Fruit fly (Drosophila melanogaster): Measurements from ENCODE around the gene sws.

The sws gene

DNA sequence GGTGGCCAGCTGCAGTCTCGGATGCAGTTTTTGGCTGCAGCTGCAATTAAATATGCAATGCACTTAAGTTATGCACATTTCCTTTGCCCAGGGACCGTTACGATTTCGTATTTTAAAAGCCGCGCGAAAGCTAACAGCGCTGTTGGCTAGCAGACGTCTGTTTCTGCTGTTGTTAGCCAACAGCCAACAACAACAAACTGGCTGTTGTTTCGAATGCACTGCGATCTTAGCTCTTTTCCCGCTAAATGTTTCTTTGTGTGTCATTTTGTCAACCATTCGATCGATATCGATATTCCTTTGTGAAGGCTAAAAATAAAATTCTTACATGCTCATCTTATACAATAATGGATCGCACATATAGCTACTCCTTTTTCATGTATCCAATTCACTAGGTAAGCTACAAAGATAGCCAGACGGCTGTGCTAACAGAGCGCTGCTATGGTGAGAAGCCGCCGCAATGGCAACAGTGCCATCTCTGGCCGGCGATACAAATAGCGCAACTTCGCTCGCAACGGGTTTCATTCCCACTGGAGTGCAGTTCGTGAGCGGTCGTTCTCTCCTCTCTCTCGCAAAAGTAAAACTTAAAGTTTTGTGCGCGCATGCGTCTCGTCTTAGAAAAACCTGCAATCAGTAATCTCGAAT is 1.3 kb upstream of the sws start:
- no peak for TF ChIP-seq CG5204 (GFP tag; optimal IDR thresholded peaks at IDR 0.05)
- peak; percentile 54 for TF ChIP-seq Crg-1 (GFP tag; optimal IDR thresholded peaks at IDR 0.05)
- no peak for TF ChIP-seq CG7045 (GFP tag; optimal IDR thresholded peaks at IDR 0.05)
- peak; percentile 9 for TF ChIP-seq Mnt (GFP tag; optimal IDR thresholded peaks at IDR 0.05)
- no peak for TF ChIP-seq cnc (optimal IDR thresholded peaks at IDR 0.05)
- TF ChIP-seq CG7101 (tag; optimal IDR thresholded peaks at IDR 0.05): no peak
- TF ChIP-seq Clk (GFP tag; optimal IDR thresholded peaks at IDR 0.05): no peak
- TF ChIP-seq tj (GFP tag; optimal IDR thresholded peaks at IDR 0.05): no peak
- TF ChIP-seq CG14711 (tag; optimal IDR thresholded peaks at IDR 0.05): peak; percentile 5
- TF ChIP-seq pad (GFP tag; optimal IDR thresholded peaks at IDR 0.05): peak; percentile 19
- TF ChIP-seq kay (GFP tag; ENCODE audit: borderline replicate concordance): no peak
- no peak for TF ChIP-seq CG1620 (GFP tag; optimal IDR thresholded peaks at IDR 0.05)
- no peak for TF ChIP-seq Hr96 (GFP tag; optimal IDR thresholded peaks at IDR 0.05)
- TF ChIP-seq toe (GFP tag; optimal IDR thresholded peaks at IDR 0.05): no peak
- no peak for TF ChIP-seq ovo (GFP tag; optimal IDR thresholded peaks at IDR 0.05)
- no peak for TF ChIP-seq CG12768 (GFP tag; optimal IDR thresholded peaks at IDR 0.05)
- TF ChIP-seq CG33017 (tag; optimal IDR thresholded peaks at IDR 0.05): no peak
- no peak for TF ChIP-seq cic (GFP tag; optimal IDR thresholded peaks at IDR 0.05)
- peak; percentile 58 for TF ChIP-seq bab1 (GFP tag; optimal IDR thresholded peaks at IDR 0.05)
- TF ChIP-seq CG11617 (GFP tag; optimal IDR thresholded peaks at IDR 0.05): no peak

DNA sequence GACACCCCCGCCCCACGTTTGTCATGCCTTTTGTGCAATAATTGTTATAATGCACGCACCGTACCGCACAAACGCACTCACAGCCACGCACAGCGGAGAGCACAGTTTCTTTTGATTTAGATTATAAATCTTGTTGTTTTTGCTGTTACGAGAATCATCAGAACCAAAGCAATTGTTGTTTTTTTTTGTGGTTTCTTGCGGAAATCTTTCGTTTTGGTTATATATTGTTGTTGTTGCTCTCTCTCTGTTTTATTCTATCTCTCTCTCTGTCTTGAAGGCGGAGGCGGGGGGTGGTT is 240 bp downstream of the sws start:
- peak; percentile 22 for TF ChIP-seq tj (GFP tag; optimal IDR thresholded peaks at IDR 0.05)
- peak; percentile 1 for TF ChIP-seq Mnt (GFP tag; optimal IDR thresholded peaks at IDR 0.05)
- TF ChIP-seq CG14711 (tag; optimal IDR thresholded peaks at IDR 0.05): no peak

DNA sequence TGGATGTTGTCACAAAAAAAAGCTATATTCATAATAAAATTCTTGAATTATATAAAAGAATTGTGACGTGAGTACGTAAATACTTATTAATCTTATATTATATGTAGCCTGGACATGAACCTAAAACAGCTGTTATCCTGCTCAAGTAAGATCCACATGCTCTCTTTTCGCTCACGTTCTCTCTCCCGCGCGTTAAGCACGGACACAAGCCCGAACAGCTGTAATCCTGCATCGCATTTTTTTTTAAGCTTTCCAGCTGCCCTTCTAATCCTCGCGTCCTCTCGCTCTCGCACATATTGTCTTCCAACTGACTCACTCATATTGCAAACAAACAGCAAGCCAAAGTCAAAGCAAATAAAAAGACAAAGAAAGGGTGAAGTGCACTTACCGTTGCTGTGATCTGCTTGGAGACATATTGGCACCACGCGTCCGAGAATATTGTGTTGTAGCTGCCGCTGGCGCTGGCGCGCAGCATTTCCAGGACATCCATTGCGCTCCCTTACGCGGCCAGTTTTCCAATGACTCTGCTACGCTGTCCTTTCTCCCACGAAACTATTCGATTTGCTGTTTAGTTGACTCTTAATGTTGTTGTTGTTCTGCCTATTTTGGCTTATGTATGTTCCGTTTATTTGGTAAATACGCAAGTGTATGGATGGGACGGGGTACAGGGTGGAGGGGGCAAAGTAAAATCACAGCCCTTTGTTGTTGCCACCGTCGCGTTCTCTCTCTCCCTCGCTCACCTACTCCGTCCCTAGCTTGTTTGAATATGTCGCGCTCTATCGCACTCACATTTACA is 786 bp downstream of the sws start:
- TF ChIP-seq pad (GFP tag; optimal IDR thresholded peaks at IDR 0.05) (peak; percentile 94), CG7045 (GFP tag; optimal IDR thresholded peaks at IDR 0.05) (no peak)

- no peak for TF ChIP-seq cnc (optimal IDR thresholded peaks at IDR 0.05)
- peak; percentile 26 for TF ChIP-seq CG7045 (GFP tag; optimal IDR thresholded peaks at IDR 0.05)
- no peak for TF ChIP-seq CG1620 (GFP tag; optimal IDR thresholded peaks at IDR 0.05)
- TF ChIP-seq cic (GFP tag; optimal IDR thresholded peaks at IDR 0.05): no peak
- peak; percentile 7 for TF ChIP-seq Crg-1 (GFP tag; optimal IDR thresholded peaks at IDR 0.05)
- TF ChIP-seq pad (GFP tag; optimal IDR thresholded peaks at IDR 0.05): no peak
- no peak for TF ChIP-seq Hr96 (GFP tag; optimal IDR thresholded peaks at IDR 0.05)
- no peak for TF ChIP-seq kay (GFP tag; ENCODE audit: borderline replicate concordance)
- peak; percentile 14 for TF ChIP-seq Mnt (GFP tag; optimal IDR thresholded peaks at IDR 0.05)
- TF ChIP-seq bab1 (GFP tag; optimal IDR thresholded peaks at IDR 0.05): no peak
- TF ChIP-seq tj (GFP tag; optimal IDR thresholded peaks at IDR 0.05): peak; percentile 17
Measured at dm6 chrX:7965761-7966555, 2.1 kb downstream of the sws start.

dm6 chrX:7963724-7964123 is 4.3 kb downstream of the sws start, which contains the start of gene sn:
Gene sn, plus strand, starts transcription at chrX:7964024.
- no peak for TF ChIP-seq bab1 (GFP tag; optimal IDR thresholded peaks at IDR 0.05)
- no peak for TF ChIP-seq tj (GFP tag; optimal IDR thresholded peaks at IDR 0.05)
- TF ChIP-seq toe (GFP tag; optimal IDR thresholded peaks at IDR 0.05): no peak
- no peak for TF ChIP-seq Hr96 (GFP tag; optimal IDR thresholded peaks at IDR 0.05)
- no peak for TF ChIP-seq CG12768 (GFP tag; optimal IDR thresholded peaks at IDR 0.05)
- TF ChIP-seq Clk (GFP tag; optimal IDR thresholded peaks at IDR 0.05): no peak
- TF ChIP-seq CG11617 (GFP tag; optimal IDR thresholded peaks at IDR 0.05): no peak

DNA sequence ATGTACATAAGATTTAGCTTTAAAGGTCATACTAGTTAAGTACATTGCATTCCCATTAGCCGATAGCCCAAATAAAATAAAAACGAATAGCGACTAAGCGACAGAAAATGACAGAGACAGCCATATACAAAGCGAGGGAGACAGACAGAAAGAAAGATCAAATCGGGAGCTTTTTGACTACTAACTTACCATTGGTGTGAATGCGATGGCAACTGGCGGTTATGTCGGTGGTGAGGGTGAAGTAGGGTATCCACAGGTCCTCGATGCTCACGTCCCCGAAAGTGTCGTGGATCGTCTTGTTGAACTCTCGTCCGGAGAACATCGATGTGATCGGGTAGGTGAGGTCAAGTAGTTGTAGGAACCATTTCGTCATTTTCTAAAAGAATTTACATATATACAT is 7.0 kb downstream of the sws start:
- no peak for TF ChIP-seq toe (GFP tag; optimal IDR thresholded peaks at IDR 0.05)
- no peak for TF ChIP-seq CG7045 (GFP tag; optimal IDR thresholded peaks at IDR 0.05)
- no peak for TF ChIP-seq tj (GFP tag; optimal IDR thresholded peaks at IDR 0.05)
- TF ChIP-seq Hr96 (GFP tag; optimal IDR thresholded peaks at IDR 0.05): no peak
- TF ChIP-seq CG11617 (GFP tag; optimal IDR thresholded peaks at IDR 0.05): no peak
- TF ChIP-seq CG7101 (tag; optimal IDR thresholded peaks at IDR 0.05): no peak
- TF ChIP-seq Crg-1 (GFP tag; optimal IDR thresholded peaks at IDR 0.05): no peak
- no peak for TF ChIP-seq cnc (optimal IDR thresholded peaks at IDR 0.05)
- no peak for TF ChIP-seq ovo (GFP tag; optimal IDR thresholded peaks at IDR 0.05)
- TF ChIP-seq cic (GFP tag; optimal IDR thresholded peaks at IDR 0.05): no peak
- TF ChIP-seq CG1620 (GFP tag; optimal IDR thresholded peaks at IDR 0.05): no peak
- TF ChIP-seq CG5204 (GFP tag; optimal IDR thresholded peaks at IDR 0.05): no peak
- TF ChIP-seq pad (GFP tag; optimal IDR thresholded peaks at IDR 0.05): no peak
- TF ChIP-seq CG12768 (GFP tag; optimal IDR thresholded peaks at IDR 0.05): no peak
- TF ChIP-seq bab1 (GFP tag; optimal IDR thresholded peaks at IDR 0.05): no peak
- no peak for TF ChIP-seq Mnt (GFP tag; optimal IDR thresholded peaks at IDR 0.05)
- no peak for TF ChIP-seq Clk (GFP tag; optimal IDR thresholded peaks at IDR 0.05)
- TF ChIP-seq CG33017 (tag; optimal IDR thresholded peaks at IDR 0.05): no peak
- no peak for TF ChIP-seq kay (GFP tag; ENCODE audit: borderline replicate concordance)
- no peak for TF ChIP-seq CG14711 (tag; optimal IDR thresholded peaks at IDR 0.05)
